Worm (Caenorhabditis elegans) whole organism, late embryonic: ENCODE measurements around the gene sri-31.

Source experiments
- C08G9.2 ChIP-seq: sonication (generic microtip); optimal IDR thresholded peaks from 2 replicates; lab custom pipeline; 2016; ENCODE audit warnings: mild to moderate bottlenecking, missing genetic modification characterization, moderate library complexity, missing compliant biosample characterization
- C38D4.7 ChIP-seq: fragments of 200-800 bp; sonication (Bioruptor generic); optimal IDR thresholded peaks from 2 replicates; lab custom pipeline; 2018; ENCODE audit warnings: mild to moderate bottlenecking, missing genetic modification characterization, moderate library complexity, missing compliant biosample characterization
- ceh-18 ChIP-seq: sonication (generic microtip); optimal IDR thresholded peaks from 2 replicates; lab custom pipeline; 2016; ENCODE audit warnings: missing genetic modification characterization, missing compliant biosample characterization
- ceh-19 ChIP-seq: fragments of 200-800 bp; sonication (Bioruptor generic); optimal IDR thresholded peaks from 2 replicates; lab custom pipeline; 2018; ENCODE audit warnings: mild to moderate bottlenecking, missing genetic modification characterization, missing compliant biosample characterization
- ceh-2 ChIP-seq: sonication (generic microtip); optimal IDR thresholded peaks from 2 replicates; lab custom pipeline; 2016; ENCODE audit warnings: missing genotype, missing genetic modification characterization, missing compliant biosample characterization
- ceh-34 ChIP-seq: sonication (generic microtip); optimal IDR thresholded peaks from 2 replicates; lab custom pipeline; 2016; ENCODE audit warnings: mild to moderate bottlenecking, missing genetic modification characterization, missing compliant biosample characterization
- ceh-45 ChIP-seq: fragments of 200-800 bp; sonication (Bioruptor generic); IDR thresholded peaks from 2 replicates; pipeline ENCODE4 v1.3.6; 2022; ENCODE audit warnings: missing genetic modification reagents, missing genetic modification characterization, missing compliant biosample characterization
- dmd-4 ChIP-seq: sonication (generic microtip); optimal IDR thresholded peaks from 2 replicates; lab custom pipeline; 2016; ENCODE audit warnings: borderline replicate concordance, missing genetic modification characterization, missing compliant biosample characterization
- dve-1 ChIP-seq: sonication (generic microtip); optimal IDR thresholded peaks from 2 replicates; lab custom pipeline; 2017; ENCODE audit warnings: antibody characterized with exemption, mild to moderate bottlenecking, missing genetic modification characterization, missing compliant biosample characterization
- elt-2 ChIP-seq: sonication (generic microtip); optimal IDR thresholded peaks from 2 replicates; lab custom pipeline; 2016; ENCODE audit warnings: missing genetic modification reagents, missing genetic modification characterization, missing compliant biosample characterization
- ets-4 ChIP-seq: sonication (generic microtip); optimal IDR thresholded peaks from 2 replicates; lab custom pipeline; 2016; ENCODE audit warnings: missing genetic modification characterization, missing compliant biosample characterization
- eyg-1 ChIP-seq: sonication (generic microtip); optimal IDR thresholded peaks from 2 replicates; lab custom pipeline; 2016; ENCODE audit warnings: missing genotype, missing genetic modification characterization, missing compliant biosample characterization
- fax-1 ChIP-seq: sonication (generic microtip); optimal IDR thresholded peaks from 2 replicates; lab custom pipeline; 2016; ENCODE audit warnings: missing genotype, missing genetic modification characterization, missing compliant biosample characterization
- hlh-13 ChIP-seq: fragments of 200-800 bp; sonication (Bioruptor generic); optimal IDR thresholded peaks from 2 replicates; lab custom pipeline; 2018; ENCODE audit warnings: mild to moderate bottlenecking, missing genetic modification characterization, missing compliant biosample characterization
- lin-11 ChIP-seq: fragments of 200-800 bp; sonication (Bioruptor generic); optimal IDR thresholded peaks from 2 replicates; lab custom pipeline; 2018; ENCODE audit warnings: mild to moderate bottlenecking, missing genetic modification characterization, missing compliant biosample characterization
- madf-2 ChIP-seq: sonication (generic microtip); optimal IDR thresholded peaks from 2 replicates; lab custom pipeline; 2017; ENCODE audit warnings: missing genetic modification characterization, missing compliant biosample characterization
- nfya-1 ChIP-seq: sonication (generic microtip); optimal IDR thresholded peaks from 2 replicates; lab custom pipeline; 2017; ENCODE audit warnings: missing genetic modification characterization, mild to moderate bottlenecking, missing compliant biosample characterization, antibody characterized with exemption, moderate library complexity
- nhr-11 ChIP-seq: fragments of 150-350 bp; optimal IDR thresholded peaks from 2 replicates; lab custom pipeline; 2014; ENCODE audit warnings: missing biosample characterization, missing genetic modification characterization
- nhr-232 ChIP-seq: sonication (generic microtip); optimal IDR thresholded peaks from 2 replicates; lab custom pipeline; 2016; ENCODE audit warnings: missing genetic modification characterization, missing compliant biosample characterization
- npax-4 ChIP-seq: sonication (generic microtip); optimal IDR thresholded peaks from 2 replicates; lab custom pipeline; 2016; ENCODE audit warnings: missing genetic modification characterization, missing compliant biosample characterization
- odd-2 ChIP-seq: sonication (generic microtip); optimal IDR thresholded peaks from 2 replicates; lab custom pipeline; 2017; ENCODE audit warnings: antibody characterized with exemption, mild to moderate bottlenecking, missing genetic modification characterization, missing compliant biosample characterization
- pax-1 ChIP-seq: fragments of 150-350 bp; optimal IDR thresholded peaks from 2 replicates; lab custom pipeline; 2014; ENCODE audit warnings: missing biosample characterization, missing genetic modification characterization
- pha-2 ChIP-seq: sonication (generic microtip); optimal IDR thresholded peaks from 2 replicates; lab custom pipeline; 2017; ENCODE audit warnings: mild to moderate bottlenecking, missing genetic modification characterization, missing compliant biosample characterization
- pha-4 ChIP-seq: fragments of 150-350 bp; optimal IDR thresholded peaks from 2 replicates; lab custom pipeline; 2018; ENCODE audit warnings: missing biosample characterization, missing genetic modification reagents, missing genetic modification characterization
- pqm-1 ChIP-seq: sonication (generic microtip); optimal IDR thresholded peaks from 2 replicates; lab custom pipeline; 2016; ENCODE audit warnings: missing genetic modification characterization, missing compliant biosample characterization
- rnt-1 ChIP-seq: sonication (generic microtip); optimal IDR thresholded peaks from 2 replicates; lab custom pipeline; 2016; ENCODE audit warnings: missing genetic modification characterization, missing compliant biosample characterization
- sox-2 ChIP-seq: fragments of 200-800 bp; sonication (Bioruptor generic); IDR thresholded peaks from 2 replicates; pipeline ENCODE4 v1.3.6; 2022; ENCODE audit warnings: missing genetic modification reagents, missing genetic modification characterization, missing compliant biosample characterization
- sox-4 ChIP-seq: sonication (generic microtip); optimal IDR thresholded peaks from 2 replicates; lab custom pipeline; 2017; ENCODE audit warnings: mild to moderate bottlenecking, missing genetic modification characterization, inconsistent platforms, missing compliant biosample characterization
- tbx-2 ChIP-seq: sonication (generic microtip); optimal IDR thresholded peaks from 2 replicates; lab custom pipeline; 2016; ENCODE audit warnings: missing genetic modification characterization, missing compliant biosample characterization
- unc-55 ChIP-seq: sonication (generic microtip); optimal IDR thresholded peaks from 2 replicates; lab custom pipeline; 2017; ENCODE audit warnings: missing biosample characterization, missing genetic modification reagents, missing genetic modification characterization
- zip-5 ChIP-seq: sonication (generic microtip); optimal IDR thresholded peaks from 2 replicates; lab custom pipeline; 2016; ENCODE audit warnings: missing genetic modification characterization, missing compliant biosample characterization

sri-31 gene

DNA sequence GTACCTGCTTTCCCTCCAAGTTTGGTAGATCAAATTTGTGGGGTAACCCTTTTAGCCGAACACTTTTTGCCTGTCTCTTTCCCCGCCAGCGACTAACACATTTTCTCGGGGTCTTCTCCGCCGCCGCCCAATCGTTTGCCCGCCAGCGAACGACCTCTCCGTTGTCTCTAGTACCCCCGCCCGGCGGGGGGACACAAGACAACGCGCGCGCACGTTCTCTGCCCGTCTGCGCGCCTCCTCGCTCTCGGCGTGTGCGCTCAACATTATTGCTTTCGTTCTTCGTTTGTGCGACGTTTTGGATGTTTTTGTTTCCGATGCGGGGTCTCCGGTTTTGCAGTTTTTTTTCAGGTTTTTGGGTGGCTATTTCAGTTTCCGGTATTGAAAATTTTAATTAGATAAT lies 4.7 kb downstream of the sri-31 start (continued):
- TF ChIP-seq eyg-1 (tag; lab: Kevin White, UChicago) (no peak), rnt-1 (no peak), lin-11 (tag; lab: Kevin White, UChicago) (no peak), unc-55 (no peak), sox-2 (GFP tag; lab: Robert Waterston, UW) (no peak), nhr-232 (peak; percentile 24), ceh-18 (tag; lab: Kevin White, UChicago) (peak; percentile 16)

ce11 chrII:3056266-3056872 lies 5.6 kb downstream of the sri-31 start, which contains the start of gene lin-8:
TSS of gene lin-8 (plus strand) at chrII:3056822.
- no peak for TF ChIP-seq eyg-1 (tag; lab: Kevin White, UChicago)
- no peak for TF ChIP-seq odd-2
- TF ChIP-seq ceh-34 = no peak
- TF ChIP-seq hlh-13 (GFP tag; lab: Kevin White, UChicago) = no peak
- TF ChIP-seq sox-4 (tag; lab: Kevin White, UChicago) = no peak

- TF ChIP-seq pqm-1 (tag; lab: Kevin White, UChicago) (no peak), C08G9.2 (tag; lab: Kevin White, UChicago) (no peak), pax-1 (tag; lab: Kevin White, UChicago) (no peak), fax-1 (no peak), tbx-2 (tag; lab: Kevin White, UChicago) (no peak)
Measured at ce11 chrII:3060782-3061181, 10.0 kb downstream of the sri-31 start, which contains the start of gene Y25C1A.6. TSS of gene Y25C1A.6 (plus strand) at chrII:3061082.

ce11 chrII:3061605-3062004 lies 10.8 kb downstream of the sri-31 start:
- TF ChIP-seq C38D4.7 = no peak
- TF ChIP-seq lin-11 (tag; lab: Kevin White, UChicago) = no peak
- TF ChIP-seq, all 69 proteins: peak for 0

DNA sequence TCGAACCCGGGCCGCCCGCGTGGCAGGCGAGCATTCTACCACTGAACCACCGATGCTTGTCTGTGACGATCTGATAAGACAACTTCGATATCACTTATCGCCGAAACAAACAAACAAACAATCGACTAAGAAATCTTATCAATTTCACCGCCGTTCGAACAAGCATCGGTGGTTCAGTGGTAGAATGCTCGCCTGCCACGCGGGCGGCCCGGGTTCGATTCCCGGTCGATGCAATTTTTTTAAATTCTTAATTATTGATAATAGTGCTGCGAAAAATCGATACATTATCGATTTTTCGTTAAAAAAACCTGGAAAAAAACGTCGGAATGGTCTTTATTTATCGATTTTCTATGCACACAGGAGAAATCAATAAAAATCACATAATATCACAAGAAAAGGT lies 11.4 kb downstream of the sri-31 start:
- no peak for TF ChIP-seq zip-5 (tag; lab: Kevin White, UChicago)
- TF ChIP-seq ceh-18 (tag; lab: Kevin White, UChicago) = no peak
- TF ChIP-seq odd-2 = no peak
- TF ChIP-seq npax-4 (tag; lab: Kevin White, UChicago) = no peak
- peak; percentile 4 for TF ChIP-seq elt-2

ce11 chrII:3062876-3063275 lies 12.1 kb downstream of the sri-31 start:
- no peak for TF ChIP-seq pqm-1 (tag; lab: Kevin White, UChicago)
- TF ChIP-seq ceh-19 (GFP tag; lab: Kevin White, UChicago) = no peak
- no peak for TF ChIP-seq dmd-4
- no peak for TF ChIP-seq elt-2
- TF ChIP-seq ceh-45 (GFP tag; lab: Robert Waterston, UW) = no peak
- TF ChIP-seq ets-4 (tag; lab: Kevin White, UChicago) = no peak
- TF ChIP-seq nfya-1 (tag; lab: Kevin White, UChicago) = no peak
- no peak for TF ChIP-seq dve-1
- no peak for TF ChIP-seq nhr-11 (tag; lab: Kevin White, UChicago)
- TF ChIP-seq pha-2 (tag; lab: Kevin White, UChicago) = no peak
- no peak for TF ChIP-seq sox-2 (GFP tag; lab: Robert Waterston, UW)
- TF ChIP-seq ceh-2 (tag; lab: Kevin White, UChicago) = no peak
- TF ChIP-seq madf-2 = no peak
- no peak for TF ChIP-seq zip-5 (tag; lab: Kevin White, UChicago)
- TF ChIP-seq pha-4 (tag; lab: Kevin White, UChicago) = no peak
- no peak for TF ChIP-seq sox-4 (tag; lab: Kevin White, UChicago)
